Worm (Caenorhabditis elegans) whole organism, midembryonic: ENCODE results near the gene let-4.

Source experiments
- T22C8.4 ChIP-seq: fragments of 200-800 bp; sonication (Bioruptor generic); IDR thresholded peaks from 2 replicates; pipeline ENCODE4 v1.3.6; 2022; ENCODE audit warnings: missing genetic modification characterization, missing compliant biosample characterization
- flt-1 ChIP-seq: fragments of 200-800 bp; sonication (Bioruptor generic); IDR thresholded peaks from 2 replicates; pipeline ENCODE4 v1.3.6; 2022; ENCODE audit warnings: missing genetic modification characterization, missing compliant biosample characterization
- med-1 ChIP-seq: sonication (generic microtip); optimal IDR thresholded peaks from 2 replicates; lab custom pipeline; 2017; ENCODE audit warnings: missing genetic modification characterization, mild to moderate bottlenecking, missing compliant biosample characterization, antibody characterized with exemption, missing genetic modification reagents; ENCODE audit not compliant: insufficient read depth
- tab-1 ChIP-seq: fragments of 200-800 bp; sonication (Bioruptor generic); IDR thresholded peaks from 2 replicates; pipeline ENCODE4 v1.3.6; 2022; ENCODE audit warnings: missing genetic modification characterization, missing compliant biosample characterization
- ztf-23 ChIP-seq: fragments of 200-800 bp; sonication (Bioruptor generic); IDR thresholded peaks from 2 replicates; pipeline ENCODE4 v1.3.6; 2022; ENCODE audit warnings: missing genetic modification reagents, missing genetic modification characterization, missing compliant biosample characterization

DNA sequence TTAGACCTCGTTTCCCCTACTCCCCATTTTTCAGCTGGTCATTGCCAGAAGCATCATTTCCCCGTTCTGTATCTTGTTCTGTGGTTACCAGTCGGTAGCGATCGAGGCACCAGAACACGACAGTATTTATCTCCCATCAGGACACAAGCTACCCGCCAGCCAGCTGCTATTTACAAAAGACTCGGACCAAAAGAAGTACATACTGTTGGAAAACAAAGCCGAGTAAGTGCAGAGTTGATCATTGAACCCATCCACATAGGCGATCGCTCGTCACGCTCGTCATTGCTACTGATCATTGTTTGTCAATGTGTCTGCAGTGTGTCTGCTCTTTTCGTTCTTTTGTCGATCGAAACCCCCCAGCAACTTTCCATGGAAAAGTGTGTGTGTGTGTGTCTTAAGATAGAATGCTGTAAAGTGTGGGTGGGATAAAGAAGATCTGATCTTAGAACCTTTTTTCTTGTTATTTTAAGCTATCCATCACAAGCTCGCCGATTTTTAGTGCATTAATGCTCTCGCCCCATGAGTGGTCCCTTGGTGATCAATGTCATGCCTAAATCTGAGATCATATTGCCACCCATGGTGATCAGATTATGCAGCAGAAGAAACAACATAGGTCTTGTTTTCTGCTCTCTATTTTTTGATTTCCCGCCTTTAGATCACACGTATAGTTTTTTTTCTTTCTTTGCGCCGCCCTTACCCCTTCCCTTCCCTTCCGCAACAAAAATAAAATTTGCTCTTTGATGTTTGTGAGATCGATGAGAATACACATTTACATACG lies 18.0 kb upstream of the let-4 start:
- TF ChIP-seq ztf-23 (GFP tag; lab: Robert Waterston, UW) (no peak), med-1 (no peak), flt-1 (GFP tag; lab: Robert Waterston, UW) (0 out of 2 replicates have a peak, but pooled peaks have one; percentile 10), T22C8.4 (no peak), tab-1 (GFP tag; lab: Robert Waterston, UW) (no peak)
